Worm (Caenorhabditis elegans) whole organism, L4 larva: ENCODE measurements around the gene nhr-12.

ENCODE experiments used
- F26F4.8 ChIP-seq: fragments of 200-800 bp; sonication (Bioruptor generic); conservative IDR thresholded peaks from 2 replicates; pipeline ENCODE4 v1.3.6; 2022; ENCODE audit warnings: missing genetic modification characterization, missing compliant biosample characterization
- F49E8.2 ChIP-seq: sonication (generic microtip); optimal IDR thresholded peaks from 2 replicates; lab custom pipeline; 2016; ENCODE audit warnings: missing compliant biosample characterization, mild to moderate bottlenecking, missing genetic modification characterization, borderline replicate concordance
- T26A8.4 ChIP-seq: fragments of 200-800 bp; sonication (Bioruptor generic); IDR thresholded peaks from 2 replicates; pipeline ENCODE4 v1.3.6; 2022; ENCODE audit warnings: missing genetic modification characterization, missing compliant biosample characterization
- Y105C5A.15 ChIP-seq: fragments of 200-800 bp; sonication (Bioruptor generic); IDR thresholded peaks from 2 replicates; pipeline ENCODE4 v1.3.6; 2022; ENCODE audit warnings: missing genetic modification characterization, missing compliant biosample characterization
- Y75B8A.6 ChIP-seq: fragments of 200-800 bp; sonication (Bioruptor generic); IDR thresholded peaks from 2 replicates; pipeline ENCODE4 v1.3.6; 2022; ENCODE audit warnings: missing genetic modification reagents, missing genetic modification characterization, missing compliant biosample characterization
- ama-1 ChIP-seq: fragments of 150-350 bp; optimal IDR thresholded peaks from 2 replicates; lab custom pipeline; 2014; ENCODE audit warnings: inconsistent platforms, mixed read lengths
- cey-2 ChIP-seq: sonication (generic microtip); optimal IDR thresholded peaks from 3 replicates; lab custom pipeline; 2017; ENCODE audit warnings: missing genetic modification characterization, mild to moderate bottlenecking, missing compliant biosample characterization, antibody characterized with exemption, borderline replicate concordance; ENCODE audit not compliant: insufficient read depth
- daf-12 ChIP-seq: fragments of 150-350 bp; optimal IDR thresholded peaks from 2 replicates; lab custom pipeline; 2014; ENCODE audit warnings: missing biosample characterization, missing genetic modification reagents, missing genetic modification characterization
- daf-16 ChIP-seq, 3 experiments: sonication (generic microtip); optimal IDR thresholded peaks; 2 replicates each; lab custom pipeline; 2016 to 2017; ENCODE audit warnings: missing genetic modification characterization in 3 of 3, missing genetic modification reagents in 3 of 3, mild to moderate bottlenecking in 2 of 3, missing compliant biosample characterization in 2 of 3, missing biosample characterization in 1 of 3, moderate library complexity in 1 of 3
- dmd-6 ChIP-seq: fragments of 200-800 bp; sonication (Bioruptor generic); IDR thresholded peaks from 2 replicates; pipeline ENCODE4 v1.3.6; 2022; ENCODE audit warnings: missing genetic modification reagents, missing genetic modification characterization, missing compliant biosample characterization
- duxl-1 ChIP-seq: sonication (generic microtip); optimal IDR thresholded peaks from 2 replicates; lab custom pipeline; 2016; ENCODE audit warnings: mild to moderate bottlenecking, missing genetic modification characterization, moderate library complexity, missing compliant biosample characterization; ENCODE audit not compliant: poor library complexity
- dve-1 ChIP-seq: sonication (generic microtip); optimal IDR thresholded peaks from 2 replicates; lab custom pipeline; 2017; ENCODE audit warnings: antibody characterized with exemption, mild to moderate bottlenecking, missing genetic modification characterization, missing compliant biosample characterization; ENCODE audit not compliant: insufficient read depth
- hlh-11 ChIP-seq: fragments of 200-800 bp; sonication (Bioruptor generic); optimal IDR thresholded peaks from 2 replicates; lab custom pipeline; 2018; ENCODE audit warnings: mild to moderate bottlenecking, missing genetic modification characterization, missing compliant biosample characterization
- hmg-1.1 ChIP-seq: fragments of 200-800 bp; sonication (Bioruptor generic); IDR thresholded peaks from 2 replicates; pipeline ENCODE4 v1.3.6; 2022; ENCODE audit warnings: missing genetic modification reagents, missing genetic modification characterization, missing compliant biosample characterization
- jun-1 ChIP-seq: fragments of 150-350 bp; optimal IDR thresholded peaks from 2 replicates; lab custom pipeline; 2014; ENCODE audit warnings: missing biosample characterization, missing genetic modification reagents, missing genetic modification characterization
- lin-15B ChIP-seq: fragments of 150-350 bp; sonication (generic microtip); optimal IDR thresholded peaks from 3 replicates; lab custom pipeline; 2014; ENCODE audit warnings: missing biosample characterization, missing genetic modification characterization
- lin-29 ChIP-seq: fragments of 200-800 bp; sonication (Bioruptor generic); IDR thresholded peaks from 2 replicates; pipeline ENCODE4 v1.3.6; 2022; ENCODE audit warnings: missing genetic modification reagents, missing genetic modification characterization, missing compliant biosample characterization
- lin-38 ChIP-seq: fragments of 200-800 bp; sonication (Bioruptor generic); IDR thresholded peaks from 2 replicates; pipeline ENCODE4 v1.3.6; 2022; ENCODE audit warnings: missing genetic modification reagents, missing genetic modification characterization, missing compliant biosample characterization
- lsy-2 ChIP-seq, 2 experiments: fragments of 150-350 bp in 1 of 2; sonication (generic microtip) in 1 of 2; optimal IDR thresholded peaks; 2 replicates each; lab custom pipeline; 2014 to 2017; ENCODE audit warnings: missing biosample characterization in 2 of 2, missing genetic modification characterization in 2 of 2
- nhr-10 ChIP-seq: fragments of 150-350 bp; optimal IDR thresholded peaks from 2 replicates; lab custom pipeline; 2014; ENCODE audit warnings: missing biosample characterization, missing genetic modification characterization
- nhr-102 ChIP-seq: sonication (generic microtip); optimal IDR thresholded peaks from 2 replicates; lab custom pipeline; 2016; ENCODE audit warnings: mild to moderate bottlenecking, missing genetic modification characterization, moderate library complexity, missing compliant biosample characterization
- nhr-11 ChIP-seq: fragments of 150-350 bp; optimal IDR thresholded peaks from 2 replicates; lab custom pipeline; 2014; ENCODE audit warnings: missing biosample characterization, missing genetic modification characterization
- nhr-25 ChIP-seq: sonication (generic microtip); optimal IDR thresholded peaks from 2 replicates; lab custom pipeline; 2017; ENCODE audit warnings: missing genetic modification characterization, mild to moderate bottlenecking, missing compliant biosample characterization, antibody characterized with exemption, moderate library complexity, borderline replicate concordance; ENCODE audit not compliant: insufficient read depth
- nhr-28 ChIP-seq: fragments of 150-350 bp; optimal IDR thresholded peaks from 2 replicates; lab custom pipeline; 2014; ENCODE audit warnings: missing biosample characterization, missing genetic modification characterization
- nhr-48 ChIP-seq: sonication (generic microtip); optimal IDR thresholded peaks from 2 replicates; lab custom pipeline; 2016; ENCODE audit warnings: mild to moderate bottlenecking, missing genetic modification characterization, missing compliant biosample characterization
- nhr-77 ChIP-seq: fragments of 150-350 bp; optimal IDR thresholded peaks from 2 replicates; lab custom pipeline; 2014; ENCODE audit warnings: missing biosample characterization, missing genetic modification characterization
- pqm-1 ChIP-seq: sonication (generic microtip); optimal IDR thresholded peaks from 2 replicates; lab custom pipeline; 2017; ENCODE audit warnings: missing biosample characterization, missing genetic modification characterization
- rbr-2 ChIP-seq: sonication (generic microtip); optimal IDR thresholded peaks from 2 replicates; lab custom pipeline; 2016; ENCODE audit warnings: missing genotype, missing genetic modification characterization, missing compliant biosample characterization
- sdz-12 ChIP-seq: fragments of 200-800 bp; sonication (Bioruptor generic); optimal IDR thresholded peaks from 2 replicates; lab custom pipeline; 2018; ENCODE audit warnings: mild to moderate bottlenecking, missing genetic modification characterization, missing compliant biosample characterization
- skn-1 ChIP-seq: fragments of 150-350 bp; optimal IDR thresholded peaks from 2 replicates; lab custom pipeline; 2014; ENCODE audit warnings: missing biosample characterization, missing genetic modification characterization
- spr-3 ChIP-seq: fragments of 200-800 bp; sonication (Bioruptor generic); optimal IDR thresholded peaks from 2 replicates; lab custom pipeline; 2018; ENCODE audit warnings: mild to moderate bottlenecking, missing genetic modification characterization, missing compliant biosample characterization
- tag-97 ChIP-seq: fragments of 200-800 bp; sonication (Bioruptor generic); IDR thresholded peaks from 2 replicates; pipeline ENCODE4 v1.3.6; 2022; ENCODE audit warnings: missing genetic modification characterization, missing compliant biosample characterization
- zfp-2 ChIP-seq: sonication (generic microtip); optimal IDR thresholded peaks from 2 replicates; lab custom pipeline; 2016; ENCODE audit warnings: mild to moderate bottlenecking, missing genetic modification characterization, missing compliant biosample characterization
- zfp-3 ChIP-seq: fragments of 200-800 bp; sonication (Bioruptor generic); conservative IDR thresholded peaks from 2 replicates; pipeline ENCODE4 v1.3.6; 2022; ENCODE audit warnings: missing genetic modification reagents, missing genetic modification characterization, missing compliant biosample characterization
- zip-2 ChIP-seq: fragments of 150-350 bp; optimal IDR thresholded peaks from 2 replicates; lab custom pipeline; 2014; ENCODE audit warnings: missing biosample characterization, missing genetic modification characterization
- ztf-7 ChIP-seq: fragments of 150-350 bp; optimal IDR thresholded peaks from 2 replicates; lab custom pipeline; 2014; ENCODE audit warnings: missing biosample characterization, missing genetic modification characterization

nhr-12 gene

ce11 chrV:10096932-10097331 lies 13.1 kb upstream of the nhr-12 start:
- no peak for TF ChIP-seq nhr-102 (tag; lab: Kevin White, UChicago)
- peak; percentile 52 for TF ChIP-seq dve-1 (tag; lab: Kevin White, UChicago)
- TF ChIP-seq zfp-3 (GFP tag; lab: Robert Waterston, UW): no peak
- no peak for TF ChIP-seq F26F4.8
- TF ChIP-seq lin-38 (GFP tag; lab: Robert Waterston, UW): no peak
- peak; percentile 50 for TF ChIP-seq nhr-77 (tag; lab: Kevin White, UChicago)
- TF ChIP-seq hlh-11 (tag; lab: Kevin White, UChicago): peak; percentile 13
- peak; percentile 66 for TF ChIP-seq dmd-6
- no peak for TF ChIP-seq jun-1 (tag; lab: Kevin White, UChicago)
- no peak for TF ChIP-seq cey-2 (tag; lab: Kevin White, UChicago)
- no peak for TF ChIP-seq Y105C5A.15 (GFP tag; lab: Robert Waterston, UW)
- TF ChIP-seq ztf-7 (tag; lab: Kevin White, UChicago): no peak
- TF ChIP-seq ama-1: no peak
- no peak for TF ChIP-seq tag-97
- no peak for TF ChIP-seq nhr-10 (tag; lab: Kevin White, UChicago)
- TF ChIP-seq rbr-2 (tag; lab: Kevin White, UChicago): no peak
- TF ChIP-seq F49E8.2 (tag; lab: Kevin White, UChicago): no peak
- peak; percentile 86 for TF ChIP-seq pqm-1 (tag; lab: Kevin White, UChicago)
- peak; percentile 80 for TF ChIP-seq nhr-28 (tag; lab: Kevin White, UChicago)
- TF ChIP-seq daf-16 (GFP tag; optimal IDR thresholded peaks at IDR 0.05; lab: Kevin White, UChicago): no peak
- peak; percentile 40 for TF ChIP-seq daf-16 (tag; optimal IDR thresholded peaks at IDR 0.05; lab: Kevin White, UChicago)
- TF ChIP-seq, all 104 proteins: peak for 7

DNA sequence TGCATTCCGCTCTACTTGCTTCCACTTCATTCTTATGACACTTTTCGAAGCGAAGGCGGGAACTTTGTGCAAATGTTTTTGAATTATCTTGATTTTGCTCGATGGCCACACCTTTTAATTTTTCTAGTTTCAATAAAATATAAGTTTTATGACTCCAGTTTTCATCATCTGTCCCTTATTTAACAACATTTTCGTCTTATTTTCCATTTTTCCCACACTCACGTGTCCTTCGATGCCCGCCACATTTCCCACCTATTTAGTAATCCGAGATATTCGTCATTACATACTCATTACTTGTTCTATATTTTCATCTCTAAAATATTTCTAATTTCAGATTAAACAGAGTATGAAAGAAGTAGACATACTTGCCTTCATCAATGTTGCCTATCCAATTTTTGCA lies 10.5 kb upstream of the nhr-12 start, which contains the start of gene srd-49:
TSS of gene srd-49 (plus strand) at position 301 of the 400 bp plus-strand sequence.
- TF ChIP-seq zip-2 (tag; lab: Kevin White, UChicago) (no peak), zfp-2 (tag; lab: Kevin White, UChicago) (no peak)
- TF ChIP-seq, all 104 proteins: peak for 0

DNA sequence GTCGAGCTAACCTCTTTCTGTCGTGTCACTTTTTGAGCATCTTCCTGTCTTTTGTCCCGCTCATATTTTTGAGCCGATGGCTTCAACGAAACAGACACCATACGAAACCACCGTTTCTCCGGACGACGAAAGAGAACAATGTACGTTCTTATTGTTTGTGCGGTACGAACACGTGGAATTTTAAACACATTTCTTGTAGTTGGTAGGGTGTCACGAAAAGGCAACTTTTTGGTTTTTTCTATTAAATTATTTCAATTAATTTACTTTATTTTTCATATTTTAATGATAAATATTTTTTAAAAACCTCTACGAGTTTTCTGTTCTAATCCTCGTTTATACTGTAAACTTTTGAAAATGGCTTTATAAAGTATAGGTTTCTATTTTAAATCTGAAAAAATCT lies 7.3 kb upstream of the nhr-12 start, which contains the start of gene R04B5.11:
TSS of gene R04B5.11 (minus strand) at position 101 of the 400 bp plus-strand sequence.
- TF ChIP-seq nhr-48 (no peak), nhr-25 (no peak), Y75B8A.6 (no peak), hmg-1.1 (GFP tag; lab: Robert Waterston, UW) (no peak), daf-16 (GFP tag; optimal IDR thresholded peaks at IDR 0.05; lab: Kevin White, UChicago) (no peak), daf-16 (tag; optimal IDR thresholded peaks at IDR 0.05; lab: Kevin White, UChicago) (no peak), lin-38 (GFP tag; lab: Robert Waterston, UW) (no peak), lin-29 (GFP tag; lab: Robert Waterston, UW) (no peak), rbr-2 (tag; lab: Kevin White, UChicago) (no peak), sdz-12 (GFP tag; lab: Kevin White, UChicago) (no peak), duxl-1 (no peak), spr-3 (no peak), lin-15B (tag; lab: Kevin White, UChicago) (no peak), nhr-11 (tag; lab: Kevin White, UChicago) (no peak), lsy-2 (tag; optimal IDR thresholded peaks at IDR 0.05; lab: Kevin White, UChicago) (no peak), T26A8.4 (GFP tag; lab: Robert Waterston, UW) (no peak), ama-1 (no peak), skn-1 (tag; lab: Kevin White, UChicago) (no peak), daf-12 (tag; lab: Kevin White, UChicago) (no peak)
